Worm (Caenorhabditis elegans): Measurements from ENCODE around the gene Y45G12B.2.

DNA sequence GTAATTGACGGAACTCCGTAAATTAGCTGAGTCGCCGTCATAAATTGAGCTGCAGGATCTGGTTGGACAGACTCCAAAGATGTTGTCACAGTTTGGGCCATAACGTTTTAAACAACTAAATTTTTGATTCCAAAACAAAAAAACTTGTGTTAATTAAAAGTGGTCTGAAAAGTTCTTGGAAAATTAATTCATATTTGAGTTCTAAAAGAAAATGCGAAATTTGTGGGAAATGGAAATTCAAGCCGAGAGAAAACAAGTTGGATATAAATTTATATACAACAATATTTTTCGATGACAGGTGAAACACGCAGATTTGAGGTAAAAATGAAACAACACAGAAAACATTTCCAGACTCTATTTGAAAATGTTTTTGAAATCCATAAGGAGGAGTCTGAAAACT, 30.7 kb downstream of the Y45G12B.2 start, which contains the start of gene srg-59:
- TF ChIP-seq lin-39 (tag; optimal IDR thresholded peaks at IDR 0.05) (no peak), efl-1 (optimal IDR thresholded peaks at IDR 0.05) (no peak), efl-1 (GFP tag; optimal IDR thresholded peaks at IDR 0.05 in 1 of 2) (no peak), egl-27 (tag; optimal IDR thresholded peaks at IDR 0.05) (no peak), lin-35 (GFP tag; optimal IDR thresholded peaks at IDR 0.05) (no peak), unc-30 (tag; optimal IDR thresholded peaks at IDR 0.05) (no peak)
